ENCODE assay signal across 3 worm cellular contexts in genomic region chrIV:3338176-3338575, ce11.
A peak's percentile ranks its signal among the peaks of the same experiment; 100 is the strongest.
TF ChIP-seq lines count a peak whose summit lies in the region.

No protein-coding gene starts in this region.

TF ChIP-seq in whole organism, L4 larva, 104 proteins besides CTCF, POLR2A, EP300 and RAD21:
- TF ChIP-seq ceh-28 (tag; optimal IDR thresholded peaks at IDR 0.05; lab: Kevin White, UChicago): peak; percentile 8
- 0 out of 2 replicates have a peak, but pooled peaks have one; percentile 4 for TF ChIP-seq arid-1 (GFP tag; conservative IDR thresholded peaks at IDR 0.05; lab: Robert Waterston, UW)
- TF ChIP-seq aha-1 (tag; lab: Kevin White, UChicago): no peak
- no peak for TF ChIP-seq vab-7 (GFP tag; IDR thresholded peaks at IDR 0.05; lab: Robert Waterston, UW)
- no peak for TF ChIP-seq gei-8 (GFP tag; optimal IDR thresholded peaks at IDR 0.05; lab: Kevin White, UChicago)
- no peak for TF ChIP-seq nhr-11 (tag; optimal IDR thresholded peaks at IDR 0.05; lab: Kevin White, UChicago)
- TF ChIP-seq dmd-6 (GFP tag; IDR thresholded peaks at IDR 0.05; lab: Robert Waterston, UW): no peak
- TF ChIP-seq F44E2.7 (GFP tag; IDR thresholded peaks at IDR 0.05; lab: Robert Waterston, UW): no peak
- peak; percentile 27 for TF ChIP-seq Y5F2A.4 (GFP tag; optimal IDR thresholded peaks at IDR 0.05; lab: Kevin White, UChicago)
- TF ChIP-seq T20F7.1 (GFP tag; optimal IDR thresholded peaks at IDR 0.05; lab: Kevin White, UChicago): no peak
- TF ChIP-seq egl-43 (GFP tag; IDR thresholded peaks at IDR 0.05; lab: Robert Waterston, UW): 0 out of 2 replicates have a peak, but pooled peaks have one; percentile 16
- no peak for TF ChIP-seq hlh-11 (tag; optimal IDR thresholded peaks at IDR 0.05; lab: Kevin White, UChicago)
- TF ChIP-seq ctbp-1 (GFP tag; IDR thresholded peaks at IDR 0.05; lab: Robert Waterston, UW): peak; percentile 66
- TF ChIP-seq lin-38 (GFP tag; IDR thresholded peaks at IDR 0.05; lab: Robert Waterston, UW): 0 out of 2 replicates have a peak, but pooled peaks have one; percentile 32
- no peak for TF ChIP-seq nhr-76 (tag; optimal IDR thresholded peaks at IDR 0.05; lab: Kevin White, UChicago)
- TF ChIP-seq lsy-2 (tag; optimal IDR thresholded peaks at IDR 0.05; lab: Kevin White, UChicago): no peak
- TF ChIP-seq lin-39 (tag; optimal IDR thresholded peaks at IDR 0.05; lab: Kevin White, UChicago): no peak
- no peak for TF ChIP-seq ZK546.5 (tag; optimal IDR thresholded peaks at IDR 0.05; lab: Kevin White, UChicago)
- peak; percentile 63; the same call in 1 of the 2 replicates for TF ChIP-seq lim-7 (GFP tag; IDR thresholded peaks at IDR 0.05; lab: Robert Waterston, UW)
- no peak for TF ChIP-seq zag-1 (tag; optimal IDR thresholded peaks at IDR 0.05; lab: Kevin White, UChicago)
- no peak for TF ChIP-seq dmd-9 (GFP tag; IDR thresholded peaks at IDR 0.05; lab: Robert Waterston, UW)
- 0 out of 2 replicates have a peak, but pooled peaks have one; percentile 26 for TF ChIP-seq snpc-1.2 (GFP tag; IDR thresholded peaks at IDR 0.05; lab: Robert Waterston, UW)
- peak; percentile 68; the same call in 1 of the 2 replicates for TF ChIP-seq lin-1 (GFP tag; IDR thresholded peaks at IDR 0.05; lab: Robert Waterston, UW)
- no peak for TF ChIP-seq set-16 (GFP tag; IDR thresholded peaks at IDR 0.05; lab: Robert Waterston, UW)
- no peak for TF ChIP-seq Y75B8A.6 (GFP tag; IDR thresholded peaks at IDR 0.05; lab: Robert Waterston, UW)
- TF ChIP-seq nhr-28 (tag; optimal IDR thresholded peaks at IDR 0.05; lab: Kevin White, UChicago): no peak
- TF ChIP-seq zfp-2 (tag; optimal IDR thresholded peaks at IDR 0.05; lab: Kevin White, UChicago): no peak

TF ChIP-seq in whole organism, midembryonic, 9 proteins besides CTCF, POLR2A, EP300 and RAD21:
- no peak for TF ChIP-seq tab-1 (GFP tag; IDR thresholded peaks at IDR 0.05; lab: Robert Waterston, UW)
- peak; percentile 40; the same call in 1 of the 2 replicates for TF ChIP-seq T22C8.4 (GFP tag; IDR thresholded peaks at IDR 0.05; lab: Robert Waterston, UW)
TF ChIP-seq in whole organism, midembryonic: peak in this region for 1.

TF ChIP-seq in whole organism, young adult, 124 proteins besides CTCF, POLR2A, EP300 and RAD21 (continues in another document):
- TF ChIP-seq egrh-3 (GFP tag; IDR thresholded peaks at IDR 0.05; lab: Robert Waterston, UW): no peak
- no peak for TF ChIP-seq ceh-79 (tag; optimal IDR thresholded peaks at IDR 0.05; lab: Kevin White, UChicago)
- TF ChIP-seq nfya-1 (tag; optimal IDR thresholded peaks at IDR 0.05; lab: Kevin White, UChicago; ENCODE audit: borderline replicate concordance, insufficient read depth): no peak
- no peak for TF ChIP-seq aptf-2 (GFP tag; conservative IDR thresholded peaks at IDR 0.05; lab: Robert Waterston, UW)
- no peak for TF ChIP-seq mxl-1 (tag; optimal IDR thresholded peaks at IDR 0.05; lab: Kevin White, UChicago)
- no peak for TF ChIP-seq snpc-3.4 (tag; optimal IDR thresholded peaks at IDR 0.05; lab: Kevin White, UChicago)
- TF ChIP-seq pha-4 (tag; optimal IDR thresholded peaks at IDR 0.05; lab: Kevin White, UChicago): no peak
- no peak for TF ChIP-seq let-526 (GFP tag; IDR thresholded peaks at IDR 0.05; lab: Robert Waterston, UW)
- TF ChIP-seq hlh-26 (GFP tag; conservative IDR thresholded peaks at IDR 0.05; lab: Robert Waterston, UW): no peak
- no peak for TF ChIP-seq C17E4.6 (GFP tag; IDR thresholded peaks at IDR 0.05; lab: Robert Waterston, UW)
- 0 out of 2 replicates have a peak, but pooled peaks have one; percentile 12 for TF ChIP-seq B0019.2 (GFP tag; conservative IDR thresholded peaks at IDR 0.05; lab: Robert Waterston, UW)
- no peak for TF ChIP-seq xnd-1 (tag; optimal IDR thresholded peaks at IDR 0.05; lab: Kevin White, UChicago)
- TF ChIP-seq hmg-20 (GFP tag; IDR thresholded peaks at IDR 0.05; lab: Robert Waterston, UW): no peak
- peak; percentile 15; the same call in 1 of the 2 replicates for TF ChIP-seq ceh-100 (GFP tag; IDR thresholded peaks at IDR 0.05; lab: Robert Waterston, UW)
- TF ChIP-seq ceh-27 (GFP tag; optimal IDR thresholded peaks at IDR 0.05; lab: Kevin White, UChicago): no peak
- TF ChIP-seq bed-1 (GFP tag; IDR thresholded peaks at IDR 0.05; lab: Robert Waterston, UW): 0 out of 2 replicates have a peak, but pooled peaks have one; percentile 65
- TF ChIP-seq Y79H2A.3 (GFP tag; conservative IDR thresholded peaks at IDR 0.05; lab: Robert Waterston, UW): no peak
- no peak for TF ChIP-seq nhr-80 (tag; optimal IDR thresholded peaks at IDR 0.05; lab: Kevin White, UChicago)
- TF ChIP-seq K11D2.4 (GFP tag; IDR thresholded peaks at IDR 0.05; lab: Robert Waterston, UW): no peak
- peak; percentile 25 for TF ChIP-seq lin-54 (GFP tag; optimal IDR thresholded peaks at IDR 0.05; lab: Kevin White, UChicago)
- no peak for TF ChIP-seq B0261.1 (tag; optimal IDR thresholded peaks at IDR 0.05; lab: Kevin White, UChicago)
- TF ChIP-seq Y95B8A.8 (GFP tag; IDR thresholded peaks at IDR 0.05; lab: Robert Waterston, UW): 0 out of 2 replicates have a peak, but pooled peaks have one; percentile 29
- TF ChIP-seq F37B4.10 (GFP tag; IDR thresholded peaks at IDR 0.05; lab: Robert Waterston, UW): no peak
- no peak for TF ChIP-seq T07F8.4 (tag; optimal IDR thresholded peaks at IDR 0.05; lab: Kevin White, UChicago)
- no peak for TF ChIP-seq egl-18 (GFP tag; IDR thresholded peaks at IDR 0.05; lab: Robert Waterston, UW)
- TF ChIP-seq T26A5.8 (tag; optimal IDR thresholded peaks at IDR 0.05; lab: Kevin White, UChicago): no peak
- TF ChIP-seq rcor-1 (GFP tag; IDR thresholded peaks at IDR 0.05; lab: Robert Waterston, UW): peak; percentile 65; the same call in 1 of the 2 replicates
- TF ChIP-seq F10E7.11 (tag; optimal IDR thresholded peaks at IDR 0.05; lab: Kevin White, UChicago): no peak
- TF ChIP-seq nhr-90 (tag; optimal IDR thresholded peaks at IDR 0.05; lab: Kevin White, UChicago): no peak
- no peak for TF ChIP-seq lir-1 (GFP tag; conservative IDR thresholded peaks at IDR 0.05; lab: Robert Waterston, UW)
- peak; percentile 72 for TF ChIP-seq ekl-4 (GFP tag; IDR thresholded peaks at IDR 0.05; lab: Robert Waterston, UW)
- TF ChIP-seq gei-17 (GFP tag; optimal IDR thresholded peaks at IDR 0.05; lab: Kevin White, UChicago): no peak
- TF ChIP-seq somi-1 (GFP tag; optimal IDR thresholded peaks at IDR 0.05; lab: Kevin White, UChicago): no peak
- peak; percentile 27; the same call in 1 of the 2 replicates for TF ChIP-seq hmg-1.2 (GFP tag; IDR thresholded peaks at IDR 0.05; lab: Robert Waterston, UW)
- TF ChIP-seq F33H1.4 (GFP tag; IDR thresholded peaks at IDR 0.05; lab: Robert Waterston, UW): peak; percentile 41; the same call in 1 of the 2 replicates
- no peak for TF ChIP-seq snpc-4 (GFP tag; optimal IDR thresholded peaks at IDR 0.05; lab: Kevin White, UChicago)
- no peak for TF ChIP-seq snpc-4 (tag; optimal IDR thresholded peaks at IDR 0.05; lab: Kevin White, UChicago)
- no peak for TF ChIP-seq ztf-6 (GFP tag; IDR thresholded peaks at IDR 0.05; lab: Robert Waterston, UW)
- no peak for TF ChIP-seq attf-3 (GFP tag; conservative IDR thresholded peaks at IDR 0.05; lab: Robert Waterston, UW)
- TF ChIP-seq ccch-3 (GFP tag; optimal IDR thresholded peaks at IDR 0.05; lab: Kevin White, UChicago): no peak
- TF ChIP-seq akir-1 (GFP tag; optimal IDR thresholded peaks at IDR 0.05; lab: Kevin White, UChicago): no peak
- 0 out of 2 replicates have a peak, but pooled peaks have one; percentile 67 for TF ChIP-seq aptf-3 (GFP tag; IDR thresholded peaks at IDR 0.05; lab: Robert Waterston, UW)
- TF ChIP-seq ama-1 (optimal IDR thresholded peaks at IDR 0.05; lab: Kevin White, UChicago): peak; percentile 47
- TF ChIP-seq ama-1 (GFP tag; optimal IDR thresholded peaks at IDR 0.05; lab: Kevin White, UChicago): no peak
- TF ChIP-seq attf-5 (GFP tag; optimal IDR thresholded peaks at IDR 0.05; lab: Kevin White, UChicago): no peak
- no peak for TF ChIP-seq Y67H2A.10 (GFP tag; conservative IDR thresholded peaks at IDR 0.05; lab: Robert Waterston, UW)
- no peak for TF ChIP-seq repo-1 (tag; optimal IDR thresholded peaks at IDR 0.05; lab: Kevin White, UChicago)
- TF ChIP-seq let-607 (tag; optimal IDR thresholded peaks at IDR 0.05; lab: Kevin White, UChicago): no peak
- TF ChIP-seq bed-2 (GFP tag; IDR thresholded peaks at IDR 0.05; lab: Robert Waterston, UW): no peak
- peak; percentile 81 for TF ChIP-seq madf-3 (GFP tag; IDR thresholded peaks at IDR 0.05; lab: Robert Waterston, UW)
- TF ChIP-seq zim-3 (tag; optimal IDR thresholded peaks at IDR 0.05; lab: Kevin White, UChicago): no peak
- TF ChIP-seq snpc-1.1 (tag; optimal IDR thresholded peaks at IDR 0.05; lab: Kevin White, UChicago; ENCODE audit: insufficient read depth): no peak
- no peak for TF ChIP-seq fkh-3 (tag; optimal IDR thresholded peaks at IDR 0.05; lab: Kevin White, UChicago)
- TF ChIP-seq ceh-58 (GFP tag; IDR thresholded peaks at IDR 0.05; lab: Robert Waterston, UW): 0 out of 2 replicates have a peak, but pooled peaks have one; percentile 69
- TF ChIP-seq athp-1 (tag; optimal IDR thresholded peaks at IDR 0.05; lab: Kevin White, UChicago): no peak
- TF ChIP-seq ztf-28 (GFP tag; IDR thresholded peaks at IDR 0.05; lab: Robert Waterston, UW): no peak
- no peak for TF ChIP-seq atf-7 (tag; optimal IDR thresholded peaks at IDR 0.05; lab: Kevin White, UChicago)
- no peak for TF ChIP-seq sea-2 (GFP tag; IDR thresholded peaks at IDR 0.05; lab: Robert Waterston, UW)
- no peak for TF ChIP-seq unc-130 (GFP tag; optimal IDR thresholded peaks at IDR 0.05; lab: Kevin White, UChicago)
- TF ChIP-seq lsy-27 (tag; optimal IDR thresholded peaks at IDR 0.05; lab: Kevin White, UChicago; ENCODE audit: borderline replicate concordance, insufficient read depth): no peak
- no peak for TF ChIP-seq F49E8.2 (tag; optimal IDR thresholded peaks at IDR 0.05; lab: Kevin White, UChicago; ENCODE audit: insufficient read depth)
- no peak for TF ChIP-seq nhr-27 (tag; optimal IDR thresholded peaks at IDR 0.05; lab: Kevin White, UChicago)
- TF ChIP-seq Y53G8AR.9 (GFP tag; conservative IDR thresholded peaks at IDR 0.05; lab: Robert Waterston, UW): 0 out of 2 replicates have a peak, but pooled peaks have one; percentile 48
- TF ChIP-seq mel-28 (tag; optimal IDR thresholded peaks at IDR 0.05; lab: Kevin White, UChicago; ENCODE audit: borderline replicate concordance): no peak
- no peak for TF ChIP-seq dpl-1 (GFP tag; optimal IDR thresholded peaks at IDR 0.05; lab: Kevin White, UChicago)
- no peak for TF ChIP-seq F22D6.2 (tag; optimal IDR thresholded peaks at IDR 0.05; lab: Kevin White, UChicago)
